Comparison of ENCODE assay signal across 2 fruit fly cellular contexts in the genomic region with DNA sequence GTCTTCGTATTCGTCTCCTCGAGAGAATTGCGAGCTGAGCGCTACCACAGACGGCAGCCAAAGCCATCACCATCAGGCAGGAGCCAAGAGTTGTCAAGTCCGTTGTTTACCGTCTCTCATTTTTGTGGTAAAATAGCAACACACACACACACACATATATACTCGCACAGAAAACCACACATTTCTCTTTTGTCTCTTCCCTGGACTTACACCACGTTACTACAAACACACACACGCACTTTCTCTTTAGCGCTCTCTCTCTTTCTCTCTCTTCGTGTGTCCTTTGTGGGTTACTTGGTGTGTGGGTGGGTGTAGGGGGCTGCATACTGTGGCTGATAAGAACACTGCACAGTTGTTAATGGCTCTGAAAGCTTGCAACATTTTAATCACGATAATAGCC.
TF ChIP-seq lines count a peak whose summit lies in the region.

No protein-coding gene starts in this region.

- TF ChIP-seq CTCF in whole organism, embryonic (GFP tag; optimal IDR thresholded peaks at IDR 0.05; lab: Kevin White, UChicago), result no peak

TF ChIP-seq in whole organism, adult, 20 proteins besides CTCF, POLR2A, EP300 and RAD21:
- TF ChIP-seq kay (GFP tag; lab: Kevin White, UChicago; ENCODE audit: borderline replicate concordance), result peak; percentile 50
- TF ChIP-seq CG7101 (tag; optimal IDR thresholded peaks at IDR 0.05; lab: Kevin White, UChicago), result no peak
- no peak for TF ChIP-seq Hr96 (GFP tag; optimal IDR thresholded peaks at IDR 0.05; lab: Kevin White, UChicago)

TF ChIP-seq in whole organism, embryonic, 481 proteins besides CTCF, POLR2A, EP300 and RAD21:
- no peak for TF ChIP-seq Hsf (GFP tag; optimal IDR thresholded peaks at IDR 0.05; lab: Kevin White, UChicago)
- TF ChIP-seq sna (GFP tag; IDR thresholded peaks at IDR 0.05; lab: Robert Waterston, UW; ENCODE audit: partially characterized antibody), result no peak
- TF ChIP-seq CG3163 (GFP tag; optimal IDR thresholded peaks at IDR 0.05; lab: Kevin White, UChicago), result peak; percentile 87
- TF ChIP-seq CG15514 (GFP tag; optimal IDR thresholded peaks at IDR 0.05; lab: Kevin White, UChicago), result no peak
- peak; percentile 36 for TF ChIP-seq cg (GFP tag; optimal IDR thresholded peaks at IDR 0.05; lab: Kevin White, UChicago)
- TF ChIP-seq amos (GFP tag; IDR thresholded peaks at IDR 0.05; lab: Robert Waterston, UW; ENCODE audit: partially characterized antibody), result no peak
- TF ChIP-seq MESR4 (GFP tag; optimal IDR thresholded peaks at IDR 0.05; lab: Kevin White, UChicago), result no peak
- TF ChIP-seq ewg (GFP tag; optimal IDR thresholded peaks at IDR 0.05; lab: Kevin White, UChicago), result peak; percentile 0
- TF ChIP-seq lmd (GFP tag; IDR thresholded peaks at IDR 0.05; lab: Robert Waterston, UW), result no peak
- no peak for TF ChIP-seq CG11093 (GFP tag; IDR thresholded peaks at IDR 0.05; lab: Robert Waterston, UW)
- TF ChIP-seq CG31224 (GFP tag; IDR thresholded peaks at IDR 0.05; lab: Robert Waterston, UW), result no peak
- no peak for TF ChIP-seq CG14710 (tag; optimal IDR thresholded peaks at IDR 0.05; lab: Kevin White, UChicago)
- TF ChIP-seq nerfin-2 (GFP tag; IDR thresholded peaks at IDR 0.05; lab: Robert Waterston, UW; ENCODE audit: partially characterized antibody), result no peak
- no peak for TF ChIP-seq otp (GFP tag; IDR thresholded peaks at IDR 0.05; lab: Robert Waterston, UW)
- no peak for TF ChIP-seq CG1602 (GFP tag; optimal IDR thresholded peaks at IDR 0.05; lab: Kevin White, UChicago)
- TF ChIP-seq dan (GFP tag; IDR thresholded peaks at IDR 0.05; lab: Robert Waterston, UW), result no peak
- peak; percentile 51 to 75 for TF ChIP-seq Trl (optimal IDR thresholded peaks at IDR 0.05; lab: Kevin White, UChicago)
- no peak for TF ChIP-seq Trl (GFP tag; optimal IDR thresholded peaks at IDR 0.05; lab: Kevin White, UChicago)

Comparison
In these comparisons a context has a peak if more than half of its experiments do, and no peak if none do; other contexts are left out.
1. Of the 1 proteins assayed by ChIP-seq in both whole organism, embryonic and whole organism, adult: peak only in whole organism, embryonic: none; only in whole organism, adult: kay; in both: none; in neither: 0.